Fruit fly (Drosophila melanogaster): ENCODE results near the gene CG42578.

DNA sequence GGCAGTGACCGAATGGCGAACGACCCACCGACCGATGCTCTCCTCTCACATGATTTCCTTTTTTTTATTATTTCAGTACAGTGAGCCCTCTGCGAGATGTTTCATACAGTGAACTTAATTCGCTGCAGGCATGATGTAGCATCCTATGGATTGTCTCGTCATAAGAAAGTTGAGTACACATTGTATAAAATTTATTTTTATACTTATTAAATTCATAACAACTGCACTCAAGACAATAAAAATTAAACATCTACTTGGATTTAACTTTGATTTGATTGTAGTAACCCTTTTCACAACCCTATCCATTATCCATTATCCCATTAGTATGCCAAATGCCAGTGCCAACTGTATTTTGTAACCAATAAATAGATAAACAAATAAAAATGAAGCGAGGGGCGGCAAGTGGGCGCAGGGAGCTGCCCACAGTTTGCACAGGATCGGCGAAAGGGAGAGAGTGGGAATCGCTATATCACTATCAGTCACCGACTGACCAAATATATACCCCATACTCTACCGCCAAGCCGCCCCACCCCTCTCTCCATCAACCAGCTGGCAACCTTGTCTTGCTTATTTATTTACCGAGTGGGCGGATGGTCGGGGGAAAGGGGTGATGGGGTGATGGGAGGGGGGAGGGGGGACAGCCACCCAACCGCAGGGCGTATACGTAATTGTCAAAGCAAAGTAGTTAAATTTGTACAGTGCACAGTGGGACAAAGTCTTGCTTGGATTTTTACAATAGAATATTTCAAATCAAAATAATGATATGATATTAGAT is 36.8 kb downstream of the CG42578 start:
- TF ChIP-seq ttk (optimal IDR thresholded peaks at IDR 0.05) (no peak), Sin3A (optimal IDR thresholded peaks at IDR 0.05) (no peak)

All from Kc167 (cell line).